Fruit fly (Drosophila melanogaster) whole organism, adult: ENCODE measurements around the gene CG45099.

ENCODE experiments used
- CG11617 ChIP-seq: fragments of 200-800 bp; sonication (Bioruptor generic); optimal IDR thresholded peaks from 2 replicates; lab custom pipeline; 2017; ENCODE audit warnings: mild to moderate bottlenecking, missing biosample characterization, missing genetic modification reagents, missing genetic modification characterization
- CG12768 ChIP-seq: fragments of 200-800 bp; sonication (Bioruptor generic); optimal IDR thresholded peaks from 2 replicates; lab custom pipeline; 2017; ENCODE audit warnings: missing biosample characterization, missing genetic modification characterization, mild to moderate bottlenecking, moderate library complexity, missing genetic modification reagents
- CG14711 ChIP-seq: fragments of 200-800 bp; sonication (Bioruptor generic); optimal IDR thresholded peaks from 2 replicates; lab custom pipeline; 2018; ENCODE audit warnings: missing biosample characterization, mild to moderate bottlenecking, missing genetic modification characterization, moderate library complexity
- CG1620 ChIP-seq: fragments of 200-800 bp; sonication (Bioruptor generic); optimal IDR thresholded peaks from 2 replicates; lab custom pipeline; 2016; ENCODE audit warnings: missing biosample characterization, missing genetic modification characterization
- CG33017 ChIP-seq: fragments of 200-800 bp; sonication (Bioruptor generic); optimal IDR thresholded peaks from 2 replicates; lab custom pipeline; 2018; ENCODE audit warnings: missing biosample characterization, mild to moderate bottlenecking, missing genetic modification characterization, moderate library complexity
- CG5204 ChIP-seq: fragments of 200-800 bp; sonication (Bioruptor generic); optimal IDR thresholded peaks from 2 replicates; lab custom pipeline; 2016; ENCODE audit warnings: missing biosample characterization, missing genetic modification characterization
- CG7045 ChIP-seq: fragments of 200-800 bp; sonication (Bioruptor generic); optimal IDR thresholded peaks from 2 replicates; lab custom pipeline; 2017; ENCODE audit warnings: missing biosample characterization, mild to moderate bottlenecking, missing genetic modification characterization
- CG7101 ChIP-seq: fragments of 200-800 bp; sonication (Bioruptor generic); optimal IDR thresholded peaks from 2 replicates; lab custom pipeline; 2018; ENCODE audit warnings: missing biosample characterization, mild to moderate bottlenecking, missing genetic modification characterization, moderate library complexity
- Clk ChIP-seq: fragments of 200-800 bp; sonication (Bioruptor generic); optimal IDR thresholded peaks from 2 replicates; lab custom pipeline; 2017; ENCODE audit warnings: missing biosample characterization, missing genetic modification characterization
- Crg-1 ChIP-seq: fragments of 200-800 bp; sonication (Bioruptor generic); optimal IDR thresholded peaks from 2 replicates; lab custom pipeline; 2016; ENCODE audit warnings: missing biosample characterization, missing genetic modification characterization
- Hr96 ChIP-seq: fragments of 200-800 bp; sonication (Bioruptor generic); optimal IDR thresholded peaks from 2 replicates; lab custom pipeline; 2016; ENCODE audit warnings: missing biosample characterization, missing genetic modification characterization
- Mnt ChIP-seq: fragments of 200-800 bp; sonication (Bioruptor generic); optimal IDR thresholded peaks from 2 replicates; lab custom pipeline; 2016; ENCODE audit warnings: missing biosample characterization, mild to moderate bottlenecking, missing genetic modification characterization
- bab1 ChIP-seq: fragments of 200-800 bp; sonication (Bioruptor generic); optimal IDR thresholded peaks from 3 replicates; lab custom pipeline; 2019; ENCODE audit warnings: missing biosample characterization, mild to moderate bottlenecking, missing genetic modification characterization, moderate library complexity
- cic ChIP-seq: fragments of 200-800 bp; sonication (Bioruptor generic); optimal IDR thresholded peaks from 2 replicates; lab custom pipeline; 2017; ENCODE audit warnings: missing biosample characterization, mild to moderate bottlenecking, missing genetic modification characterization, moderate library complexity
- cnc ChIP-seq, 2 experiments: fragments of >200 bp; optimal IDR thresholded peaks; 2 replicates each; lab custom pipeline; 2017
- kay ChIP-seq: fragments of 200-800 bp; sonication (Bioruptor generic); peaks from one replicate; lab custom pipeline; 2016; ENCODE audit warnings: missing biosample characterization, missing genetic modification characterization, borderline replicate concordance
- ovo ChIP-seq: fragments of 200-800 bp; sonication (Bioruptor generic); optimal IDR thresholded peaks from 2 replicates; lab custom pipeline; 2016; ENCODE audit warnings: missing biosample characterization, missing genetic modification characterization
- pad ChIP-seq: fragments of 200-800 bp; sonication (Bioruptor generic); optimal IDR thresholded peaks from 3 replicates; lab custom pipeline; 2017; ENCODE audit warnings: missing biosample characterization, missing genetic modification characterization, mild to moderate bottlenecking, moderate library complexity, missing genetic modification reagents
- tj ChIP-seq: fragments of 200-800 bp; sonication (Bioruptor generic); optimal IDR thresholded peaks from 3 replicates; lab custom pipeline; 2017; ENCODE audit warnings: missing biosample characterization, mild to moderate bottlenecking, missing genetic modification characterization, moderate library complexity
- toe ChIP-seq: fragments of 200-800 bp; sonication (Bioruptor generic); optimal IDR thresholded peaks from 2 replicates; lab custom pipeline; 2016; ENCODE audit warnings: missing biosample characterization, missing genetic modification characterization

CG45099 gene

dm6 chr3R:22046231-22046630, 12.1 kb upstream of the CG45099 start:
- TF ChIP-seq CG14711 (tag; lab: Kevin White, UChicago) (no peak), Mnt (GFP tag; lab: Kevin White, UChicago) (no peak), CG33017 (tag; lab: Kevin White, UChicago) (no peak), Clk (GFP tag; lab: Kevin White, UChicago) (no peak), kay (GFP tag; lab: Kevin White, UChicago) (peak; percentile 89), CG7101 (no peak), CG5204 (GFP tag; lab: Kevin White, UChicago) (no peak), CG11617 (GFP tag; lab: Kevin White, UChicago) (no peak), cnc (optimal IDR thresholded peaks at IDR 0.05; lab: Kevin White, UChicago) (no peak), tj (GFP tag; lab: Kevin White, UChicago) (no peak), Crg-1 (GFP tag; lab: Kevin White, UChicago) (no peak), bab1 (GFP tag; lab: Kevin White, UChicago) (peak; percentile 30), CG12768 (no peak), CG1620 (GFP tag; lab: Kevin White, UChicago) (no peak)

dm6 chr3R:22044443-22044970, 10.4 kb upstream of the CG45099 start:
- TF ChIP-seq toe, result no peak
- TF ChIP-seq kay (GFP tag; lab: Kevin White, UChicago), result no peak
- no peak for TF ChIP-seq bab1 (GFP tag; lab: Kevin White, UChicago)
- no peak for TF ChIP-seq tj (GFP tag; lab: Kevin White, UChicago)
- no peak for TF ChIP-seq cnc (optimal IDR thresholded peaks at IDR 0.05; lab: Kevin White, UChicago)
- TF ChIP-seq CG1620 (GFP tag; lab: Kevin White, UChicago), result no peak
- TF ChIP-seq cic (GFP tag; lab: Kevin White, UChicago), result no peak
- TF ChIP-seq Hr96, result no peak
- no peak for TF ChIP-seq CG7101
- TF ChIP-seq CG14711 (tag; lab: Kevin White, UChicago), result no peak
- no peak for TF ChIP-seq ovo (GFP tag; lab: Kevin White, UChicago)
- TF ChIP-seq Crg-1 (GFP tag; lab: Kevin White, UChicago), result no peak
- no peak for TF ChIP-seq CG33017 (tag; lab: Kevin White, UChicago)
- TF ChIP-seq pad (GFP tag; lab: Kevin White, UChicago), result no peak
- TF ChIP-seq CG7045 (GFP tag; lab: Kevin White, UChicago), result no peak
- no peak for TF ChIP-seq Clk (GFP tag; lab: Kevin White, UChicago)

dm6 chr3R:22043748-22044402, 9.8 kb upstream of the CG45099 start:
- TF ChIP-seq CG33017 (tag; lab: Kevin White, UChicago) (no peak), tj (GFP tag; lab: Kevin White, UChicago) (no peak), Clk (GFP tag; lab: Kevin White, UChicago) (no peak), cic (GFP tag; lab: Kevin White, UChicago) (no peak), CG1620 (GFP tag; lab: Kevin White, UChicago) (no peak), Mnt (GFP tag; lab: Kevin White, UChicago) (no peak), pad (GFP tag; lab: Kevin White, UChicago) (no peak), Hr96 (no peak), bab1 (GFP tag; lab: Kevin White, UChicago) (no peak), CG12768 (no peak), cnc (optimal IDR thresholded peaks at IDR 0.05; lab: Kevin White, UChicago) (no peak)

dm6 chr3R:22042982-22043381, 8.9 kb upstream of the CG45099 start:
- no peak for TF ChIP-seq ovo (GFP tag; lab: Kevin White, UChicago)
- no peak for TF ChIP-seq cic (GFP tag; lab: Kevin White, UChicago)
- no peak for TF ChIP-seq Mnt (GFP tag; lab: Kevin White, UChicago)
- no peak for TF ChIP-seq CG7101
- TF ChIP-seq kay (GFP tag; lab: Kevin White, UChicago), result no peak
- no peak for TF ChIP-seq CG14711 (tag; lab: Kevin White, UChicago)
- no peak for TF ChIP-seq pad (GFP tag; lab: Kevin White, UChicago)
- no peak for TF ChIP-seq CG12768
- TF ChIP-seq Hr96, result no peak
- TF ChIP-seq bab1 (GFP tag; lab: Kevin White, UChicago), result no peak
- no peak for TF ChIP-seq Clk (GFP tag; lab: Kevin White, UChicago)

dm6 chr3R:22042283-22042875, 8.3 kb upstream of the CG45099 start:
- TF ChIP-seq tj (GFP tag; lab: Kevin White, UChicago) (peak; percentile 61), CG14711 (tag; lab: Kevin White, UChicago) (no peak), cnc (optimal IDR thresholded peaks at IDR 0.05; lab: Kevin White, UChicago) (no peak), pad (GFP tag; lab: Kevin White, UChicago) (peak; percentile 26)

- peak; percentile 47 for TF ChIP-seq Mnt (GFP tag; lab: Kevin White, UChicago)
- peak; percentile 55 for TF ChIP-seq Crg-1 (GFP tag; lab: Kevin White, UChicago)
- TF ChIP-seq CG11617 (GFP tag; lab: Kevin White, UChicago), result peak; percentile 25
- no peak for TF ChIP-seq CG5204 (GFP tag; lab: Kevin White, UChicago)
- TF ChIP-seq ovo (GFP tag; lab: Kevin White, UChicago), result peak; percentile 8
- no peak for TF ChIP-seq tj (GFP tag; lab: Kevin White, UChicago)
- TF ChIP-seq CG14711 (tag; lab: Kevin White, UChicago), result peak; percentile 96
- TF ChIP-seq bab1 (GFP tag; lab: Kevin White, UChicago), result peak; percentile 49
- peak; percentile 47 for TF ChIP-seq cic (GFP tag; lab: Kevin White, UChicago)
- no peak for TF ChIP-seq CG12768
- TF ChIP-seq CG33017 (tag; lab: Kevin White, UChicago), result peak; percentile 37
- peak; percentile 42 for TF ChIP-seq CG7101
- peak; percentile 17 for TF ChIP-seq pad (GFP tag; lab: Kevin White, UChicago)
Observed at dm6 chr3R:22041625-22042282, 7.7 kb upstream of the CG45099 start, which contains the start of gene how. Gene how (plus strand): TSS chr3R:22042191.
